Worm (Caenorhabditis elegans) whole organism, mixed stage, embryonic: Measurements from ENCODE around the gene igcm-3.

Experiments
- M03D4.4 ChIP-seq: sonication (generic microtip); optimal IDR thresholded peaks from 2 replicates; lab custom pipeline; 2017; ENCODE audit warnings: mild to moderate bottlenecking, missing genetic modification characterization, missing compliant biosample characterization
- bed-3 ChIP-seq: fragments of 200-800 bp; sonication (Bioruptor generic); optimal IDR thresholded peaks from 3 replicates; lab custom pipeline; 2018; ENCODE audit warnings: mild to moderate bottlenecking, missing genetic modification characterization, moderate library complexity, missing compliant biosample characterization
- blmp-1 ChIP-seq: fragments of 150-350 bp; optimal IDR thresholded peaks from 2 replicates; lab custom pipeline; 2014; ENCODE audit warnings: missing biosample characterization, missing genetic modification characterization
- ceh-39 ChIP-seq: fragments of 150-350 bp; optimal IDR thresholded peaks from 2 replicates; lab custom pipeline; 2014; ENCODE audit warnings: missing biosample characterization, missing genetic modification characterization
- ceh-43 ChIP-seq: fragments of 200-800 bp; sonication (Bioruptor generic); optimal IDR thresholded peaks from 2 replicates; lab custom pipeline; 2018; ENCODE audit warnings: mild to moderate bottlenecking, missing genetic modification characterization, moderate library complexity, missing compliant biosample characterization
- ceh-83 ChIP-seq: fragments of 200-800 bp; sonication (Bioruptor generic); optimal IDR thresholded peaks from 2 replicates; lab custom pipeline; 2018; ENCODE audit warnings: mild to moderate bottlenecking, missing genetic modification characterization, missing compliant biosample characterization
- ces-1 ChIP-seq: fragments of 150-350 bp; optimal IDR thresholded peaks from 2 replicates; lab custom pipeline; 2014; ENCODE audit warnings: missing biosample characterization, missing genetic modification reagents, missing genetic modification characterization
- cnd-1 ChIP-seq: fragments of 200-800 bp; sonication (Bioruptor generic); optimal IDR thresholded peaks from 2 replicates; lab custom pipeline; 2018; ENCODE audit warnings: mild to moderate bottlenecking, missing genetic modification characterization, missing compliant biosample characterization
- drap-1 ChIP-seq: fragments of 200-800 bp; sonication (Bioruptor generic); optimal IDR thresholded peaks from 3 replicates; lab custom pipeline; 2018; ENCODE audit warnings: mild to moderate bottlenecking, missing genetic modification characterization, missing compliant biosample characterization
- elt-1 ChIP-seq: sonication (generic microtip); optimal IDR thresholded peaks from 2 replicates; lab custom pipeline; 2017; ENCODE audit warnings: missing genetic modification characterization, mild to moderate bottlenecking, missing compliant biosample characterization, antibody characterized with exemption, moderate library complexity, borderline replicate concordance; ENCODE audit not compliant: insufficient read depth
- elt-3 ChIP-seq: fragments of 150-350 bp; optimal IDR thresholded peaks from 2 replicates; lab custom pipeline; 2014; ENCODE audit warnings: missing biosample characterization, missing genetic modification characterization
- flh-1 ChIP-seq: fragments of 200-800 bp; sonication (Bioruptor generic); optimal IDR thresholded peaks from 2 replicates; lab custom pipeline; 2018; ENCODE audit warnings: mild to moderate bottlenecking, missing genetic modification characterization, moderate library complexity, missing compliant biosample characterization
- ham-2 ChIP-seq: fragments of 200-800 bp; sonication (Bioruptor generic); optimal IDR thresholded peaks from 2 replicates; lab custom pipeline; 2018; ENCODE audit warnings: mild to moderate bottlenecking, missing genetic modification characterization, missing compliant biosample characterization
- hlh-1 ChIP-seq: fragments of 150-350 bp; optimal IDR thresholded peaks from 2 replicates; lab custom pipeline; 2014; ENCODE audit warnings: missing biosample characterization, missing genetic modification reagents, missing genetic modification characterization
- lin-13 ChIP-seq: fragments of 150-350 bp; optimal IDR thresholded peaks from 2 replicates; lab custom pipeline; 2014; ENCODE audit warnings: missing biosample characterization, missing genetic modification characterization
- lin-32 ChIP-seq: fragments of 200-800 bp; sonication (Bioruptor generic); optimal IDR thresholded peaks from 2 replicates; lab custom pipeline; 2018; ENCODE audit warnings: mild to moderate bottlenecking, missing genetic modification characterization, missing compliant biosample characterization
- lsy-2 ChIP-seq: fragments of 150-350 bp; optimal IDR thresholded peaks from 2 replicates; lab custom pipeline; 2014; ENCODE audit warnings: missing biosample characterization, missing genetic modification characterization
- mab-5 ChIP-seq: fragments of 150-350 bp; optimal IDR thresholded peaks from 2 replicates; lab custom pipeline; 2014; ENCODE audit warnings: missing biosample characterization, missing genetic modification characterization
- mep-1 ChIP-seq: fragments of 150-350 bp; optimal IDR thresholded peaks from 2 replicates; lab custom pipeline; 2017; ENCODE audit warnings: missing biosample characterization, missing genetic modification reagents, missing genetic modification characterization, inconsistent platforms
- mls-2 ChIP-seq: sonication (generic microtip); optimal IDR thresholded peaks from 2 replicates; lab custom pipeline; 2016; ENCODE audit warnings: mild to moderate bottlenecking, missing genetic modification characterization, moderate library complexity, missing compliant biosample characterization
- nhr-12 ChIP-seq: fragments of 150-350 bp; optimal IDR thresholded peaks from 2 replicates; lab custom pipeline; 2014; ENCODE audit warnings: missing biosample characterization, missing genetic modification characterization
- nhr-2 ChIP-seq: fragments of 150-350 bp; optimal IDR thresholded peaks from 2 replicates; lab custom pipeline; 2014; ENCODE audit warnings: missing biosample characterization, missing genetic modification characterization
- nhr-237 ChIP-seq: fragments of 150-350 bp; optimal IDR thresholded peaks from 2 replicates; lab custom pipeline; 2014; ENCODE audit warnings: missing biosample characterization, missing genetic modification characterization
- nhr-28 ChIP-seq: fragments of 150-350 bp; optimal IDR thresholded peaks from 2 replicates; lab custom pipeline; 2014; ENCODE audit warnings: missing biosample characterization, missing genetic modification characterization
- nhr-76 ChIP-seq: sonication (generic microtip); optimal IDR thresholded peaks from 2 replicates; lab custom pipeline; 2017; ENCODE audit warnings: missing biosample characterization, missing genetic modification characterization
- pha-4 ChIP-seq: fragments of 150-350 bp; optimal IDR thresholded peaks from 2 replicates; lab custom pipeline; 2018; ENCODE audit warnings: missing biosample characterization, missing genetic modification reagents, missing genetic modification characterization
- sem-2 ChIP-seq: fragments of 200-800 bp; sonication (Bioruptor generic); optimal IDR thresholded peaks from 2 replicates; lab custom pipeline; 2018; ENCODE audit warnings: mild to moderate bottlenecking, missing genetic modification characterization, missing compliant biosample characterization
- snpc-4 ChIP-seq: fragments of 150-350 bp; optimal IDR thresholded peaks from 2 replicates; lab custom pipeline; 2014; ENCODE audit warnings: missing biosample characterization, missing genetic modification characterization
- sptf-1 ChIP-seq: sonication (generic microtip); optimal IDR thresholded peaks from 2 replicates; lab custom pipeline; 2017; ENCODE audit warnings: mild to moderate bottlenecking, missing genetic modification characterization, moderate library complexity, missing compliant biosample characterization
- tbx-8 ChIP-seq: fragments of 200-800 bp; sonication (Bioruptor generic); optimal IDR thresholded peaks from 2 replicates; lab custom pipeline; 2018; ENCODE audit warnings: mild to moderate bottlenecking, missing genetic modification characterization, moderate library complexity, missing compliant biosample characterization
- unc-120 ChIP-seq: sonication (generic microtip); optimal IDR thresholded peaks from 2 replicates; lab custom pipeline; 2017; ENCODE audit warnings: missing genetic modification characterization, missing compliant biosample characterization; ENCODE audit not compliant: poor library complexity, severe bottlenecking
- unc-39 ChIP-seq: fragments of 150-350 bp; optimal IDR thresholded peaks from 2 replicates; lab custom pipeline; 2014; ENCODE audit warnings: missing biosample characterization, missing genetic modification characterization
- unc-62 ChIP-seq: fragments of 150-350 bp; optimal IDR thresholded peaks from 2 replicates; lab custom pipeline; 2014; ENCODE audit warnings: missing biosample characterization, missing genetic modification reagents, missing genetic modification characterization
- zip-8 ChIP-seq: fragments of 150-350 bp; optimal IDR thresholded peaks from 2 replicates; lab custom pipeline; 2014; ENCODE audit warnings: missing biosample characterization, missing genetic modification characterization
- ztf-11 ChIP-seq: fragments of 150-350 bp; optimal IDR thresholded peaks from 2 replicates; lab custom pipeline; 2014; ENCODE audit warnings: missing biosample characterization, missing genetic modification characterization

igcm-3 gene

ce11 chrX:2709183-2709582 lies 3.5 kb upstream of the igcm-3 start:
- no peak for TF ChIP-seq nhr-28 (tag; lab: Kevin White, UChicago)
- no peak for TF ChIP-seq elt-3
- TF ChIP-seq unc-120 (tag; lab: Kevin White, UChicago), result no peak
- no peak for TF ChIP-seq nhr-12 (tag; lab: Kevin White, UChicago)
- TF ChIP-seq ceh-39 (tag; lab: Kevin White, UChicago), result no peak
- peak; percentile 18 for TF ChIP-seq unc-62 (GFP tag; lab: Kevin White, UChicago)
- TF ChIP-seq elt-1 (tag; lab: Kevin White, UChicago), result peak; percentile 21
- no peak for TF ChIP-seq ham-2 (GFP tag; lab: Kevin White, UChicago)
- TF ChIP-seq mls-2 (tag; lab: Kevin White, UChicago), result no peak
- no peak for TF ChIP-seq nhr-2 (tag; lab: Kevin White, UChicago)
- TF ChIP-seq ceh-43 (GFP tag; lab: Kevin White, UChicago), result no peak
- no peak for TF ChIP-seq snpc-4 (tag; lab: Kevin White, UChicago)
- TF ChIP-seq ztf-11 (tag; lab: Kevin White, UChicago), result no peak
- TF ChIP-seq lin-32 (GFP tag; lab: Kevin White, UChicago), result no peak
- no peak for TF ChIP-seq bed-3 (GFP tag; lab: Kevin White, UChicago)

ce11 chrX:2707480-2708015 lies 1.9 kb upstream of the igcm-3 start:
- peak; percentile 71 for TF ChIP-seq ceh-43 (GFP tag; lab: Kevin White, UChicago)
- TF ChIP-seq blmp-1 (tag; lab: Kevin White, UChicago), result peak; percentile 47
- TF ChIP-seq zip-8 (tag; lab: Kevin White, UChicago), result peak; percentile 89
- TF ChIP-seq unc-120 (tag; lab: Kevin White, UChicago), result no peak
- TF ChIP-seq ces-1 (GFP tag; lab: Kevin White, UChicago), result peak; percentile 49
- TF ChIP-seq mls-2 (tag; lab: Kevin White, UChicago), result peak; percentile 76
- no peak for TF ChIP-seq lsy-2 (tag; lab: Kevin White, UChicago)
- peak; percentile 67 for TF ChIP-seq ham-2 (GFP tag; lab: Kevin White, UChicago)

- TF ChIP-seq nhr-2 (tag; lab: Kevin White, UChicago) (peak; percentile 67), lin-13 (tag; lab: Kevin White, UChicago) (no peak), mls-2 (tag; lab: Kevin White, UChicago) (peak; percentile 1)
- TF ChIP-seq, all 35 proteins: peak for 2
Measured at ce11 chrX:2704768-2705486, 732 bp downstream of the igcm-3 start.

ce11 chrX:2703887-2704286 lies 1.8 kb downstream of the igcm-3 start:
- TF ChIP-seq elt-1 (tag; lab: Kevin White, UChicago) (peak; percentile 96), mep-1 (no peak), ham-2 (GFP tag; lab: Kevin White, UChicago) (peak; percentile 31), nhr-2 (tag; lab: Kevin White, UChicago) (peak; percentile 80), zip-8 (tag; lab: Kevin White, UChicago) (peak; percentile 66)

- TF ChIP-seq sem-2 (GFP tag; lab: Kevin White, UChicago) (no peak), elt-3 (no peak), lin-13 (tag; lab: Kevin White, UChicago) (no peak), lin-32 (GFP tag; lab: Kevin White, UChicago) (no peak), ceh-39 (tag; lab: Kevin White, UChicago) (no peak), sptf-1 (tag; lab: Kevin White, UChicago) (peak; percentile 44), cnd-1 (tag; lab: Kevin White, UChicago) (no peak), nhr-12 (tag; lab: Kevin White, UChicago) (no peak), flh-1 (GFP tag; lab: Kevin White, UChicago) (no peak), hlh-1 (tag; lab: Kevin White, UChicago) (no peak), mls-2 (tag; lab: Kevin White, UChicago) (peak; percentile 42), blmp-1 (tag; lab: Kevin White, UChicago) (no peak), unc-120 (tag; lab: Kevin White, UChicago) (no peak), ham-2 (GFP tag; lab: Kevin White, UChicago) (no peak), nhr-2 (tag; lab: Kevin White, UChicago) (peak; percentile 50), nhr-28 (tag; lab: Kevin White, UChicago) (no peak), snpc-4 (tag; lab: Kevin White, UChicago) (no peak), mep-1 (no peak), pha-4 (peak; percentile 76), nhr-76 (tag; lab: Kevin White, UChicago) (no peak), tbx-8 (GFP tag; lab: Kevin White, UChicago) (no peak), bed-3 (GFP tag; lab: Kevin White, UChicago) (no peak), zip-8 (tag; lab: Kevin White, UChicago) (no peak), ceh-83 (GFP tag; lab: Kevin White, UChicago) (no peak), unc-39 (no peak), drap-1 (no peak), lsy-2 (tag; lab: Kevin White, UChicago) (no peak), ceh-43 (GFP tag; lab: Kevin White, UChicago) (no peak), unc-62 (GFP tag; lab: Kevin White, UChicago) (no peak), mab-5 (tag; lab: Kevin White, UChicago) (no peak), elt-1 (tag; lab: Kevin White, UChicago) (no peak), M03D4.4 (tag; lab: Kevin White, UChicago) (peak; percentile 10), ztf-11 (tag; lab: Kevin White, UChicago) (peak; percentile 12), ces-1 (GFP tag; lab: Kevin White, UChicago) (no peak), nhr-237 (tag; lab: Kevin White, UChicago) (no peak)
- TF ChIP-seq, all 35 proteins: peak for 6
Measured at ce11 chrX:2700649-2701048, 5.0 kb downstream of the igcm-3 start.
